Worm (Caenorhabditis elegans): ENCODE results near the gene C18A3.7.

DNA sequence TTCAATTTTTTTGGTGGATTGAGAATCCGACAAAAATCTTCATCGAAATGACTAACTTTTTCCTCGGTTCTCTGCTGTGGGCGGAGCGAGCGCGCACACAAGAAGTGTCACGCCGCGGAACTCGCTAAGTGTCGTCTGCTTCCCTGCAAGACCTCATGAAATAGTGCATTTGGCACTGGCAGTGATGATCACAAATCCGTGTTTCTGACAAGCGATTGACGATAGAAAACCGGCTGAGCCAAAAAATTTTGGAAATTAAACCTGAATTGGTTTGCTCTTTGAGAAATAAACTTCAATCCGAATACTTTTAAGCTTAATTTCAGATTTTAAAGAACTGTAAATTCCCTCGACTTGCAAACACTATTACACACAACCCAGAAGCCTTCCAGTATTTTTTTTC is 28.8 kb downstream of the C18A3.7 start:
- no peak for TF ChIP-seq dao-5 (tag; optimal IDR thresholded peaks at IDR 0.05)
- peak; percentile 40 for TF ChIP-seq him-1 (tag; optimal IDR thresholded peaks at IDR 0.05)
